Worm (Caenorhabditis elegans) whole organism, dauer: ENCODE data around the gene F37A8.5.

Source experiments
- unc-62 ChIP-seq: sonication (generic microtip); optimal IDR thresholded peaks from 2 replicates; lab custom pipeline; 2017; ENCODE audit warnings: missing biosample characterization, missing genetic modification reagents, missing genetic modification characterization

Gene F37A8.5

ce11 chrIII:3956293-3956692 lies at the start of gene F37A8.5:
Gene F37A8.5, plus strand, starts transcription at chrIII:3956624.
- TF ChIP-seq unc-62 (GFP tag; lab: Kevin White, UChicago): no peak

- no peak for TF ChIP-seq unc-62 (GFP tag; lab: Kevin White, UChicago)
Measured at ce11 chrIII:3907587-3907986, 48.8 kb upstream of the F37A8.5 start, which contains the start of gene mmcm-1. Gene mmcm-1, minus strand, starts transcription at chrIII:3907687.

- TF ChIP-seq unc-62 (GFP tag; lab: Kevin White, UChicago): no peak
Measured at ce11 chrIII:3908205-3908604, 48.2 kb upstream of the F37A8.5 start.

ce11 chrIII:3914049-3914448 lies 42.4 kb upstream of the F37A8.5 start, which contains the start of gene pat-3:
Gene pat-3, minus strand, starts transcription at chrIII:3914149.
- no peak for TF ChIP-seq unc-62 (GFP tag; lab: Kevin White, UChicago)

ce11 chrIII:3914836-3915235 lies 41.6 kb upstream of the F37A8.5 start:
- TF ChIP-seq unc-62 (GFP tag; lab: Kevin White, UChicago): no peak

- TF ChIP-seq unc-62 (GFP tag; lab: Kevin White, UChicago): no peak
Measured at ce11 chrIII:3915705-3916104, 40.7 kb upstream of the F37A8.5 start.

- TF ChIP-seq unc-62 (GFP tag; lab: Kevin White, UChicago): no peak
Measured at ce11 chrIII:3916624-3917023, 39.8 kb upstream of the F37A8.5 start, which contains the start of gene ccdc-47. Gene ccdc-47, plus strand, starts transcription at chrIII:3916967.

ce11 chrIII:3918569-3918968 lies 37.9 kb upstream of the F37A8.5 start, which contains the start of gene ZK1058.3:
Gene ZK1058.3, plus strand, starts transcription at chrIII:3918869.
- no peak for TF ChIP-seq unc-62 (GFP tag; lab: Kevin White, UChicago)

ce11 chrIII:3921646-3922328 lies 34.6 kb upstream of the F37A8.5 start, which contains the start of the genes metl-6 and nit-1:
Gene metl-6, minus strand, starts transcription at chrIII:3921711.
Gene nit-1, plus strand, starts transcription at chrIII:3922207.
- no peak for TF ChIP-seq unc-62 (GFP tag; lab: Kevin White, UChicago)

- no peak for TF ChIP-seq unc-62 (GFP tag; lab: Kevin White, UChicago)
Measured at ce11 chrIII:3926116-3926515, 30.3 kb upstream of the F37A8.5 start, which contains the start of gene ZK1058.9. Gene ZK1058.9, minus strand, starts transcription at chrIII:3926216.

- no peak for TF ChIP-seq unc-62 (GFP tag; lab: Kevin White, UChicago)
Measured at ce11 chrIII:3926801-3927200, 29.6 kb upstream of the F37A8.5 start.

ce11 chrIII:3927450-3927849 lies 29.0 kb upstream of the F37A8.5 start:
- no peak for TF ChIP-seq unc-62 (GFP tag; lab: Kevin White, UChicago)

- TF ChIP-seq unc-62 (GFP tag; lab: Kevin White, UChicago): no peak
Measured at ce11 chrIII:3928136-3928535, 28.3 kb upstream of the F37A8.5 start, which contains the start of gene F37A8.1. Gene F37A8.1, plus strand, starts transcription at chrIII:3928436.

- TF ChIP-seq unc-62 (GFP tag; lab: Kevin White, UChicago): no peak
Measured at ce11 chrIII:3931423-3931822, 25.0 kb upstream of the F37A8.5 start, which contains the start of gene F37A8.2. Gene F37A8.2, minus strand, starts transcription at chrIII:3931523.

- TF ChIP-seq unc-62 (GFP tag; lab: Kevin White, UChicago): no peak
Measured at ce11 chrIII:3935808-3936207, 20.6 kb upstream of the F37A8.5 start, which contains the start of gene npl-10. Gene npl-10, minus strand, starts transcription at chrIII:3935908.

- TF ChIP-seq unc-62 (GFP tag; lab: Kevin White, UChicago): no peak
Measured at ce11 chrIII:3952058-3952457, 4.4 kb upstream of the F37A8.5 start.

- no peak for TF ChIP-seq unc-62 (GFP tag; lab: Kevin White, UChicago)
Measured at ce11 chrIII:3953235-3953634, 3.2 kb upstream of the F37A8.5 start.
